Worm (Caenorhabditis elegans) whole organism, early embryonic: ENCODE measurements around the gene F48E3.6.

Experiments used
- F13C5.2 ChIP-seq: sonication (generic microtip); optimal IDR thresholded peaks from 2 replicates; lab custom pipeline; 2017; ENCODE audit warnings: mild to moderate bottlenecking, missing genetic modification characterization, inconsistent platforms, missing compliant biosample characterization
- aly-1 ChIP-seq: sonication (generic microtip); optimal IDR thresholded peaks from 2 replicates; lab custom pipeline; 2016; ENCODE audit warnings: missing genetic modification characterization, missing compliant biosample characterization
- ama-1 ChIP-seq: fragments of 150-350 bp; optimal IDR thresholded peaks from 2 replicates; lab custom pipeline; 2014
- ets-7 ChIP-seq: sonication (generic microtip); optimal IDR thresholded peaks from 2 replicates; lab custom pipeline; 2016; ENCODE audit warnings: missing genotype, missing genetic modification characterization, missing compliant biosample characterization
- flt-1 ChIP-seq: fragments of 200-800 bp; sonication (Bioruptor generic); IDR thresholded peaks from 2 replicates; pipeline ENCODE4 v1.3.6; 2022; ENCODE audit warnings: missing genetic modification characterization, missing compliant biosample characterization
- pes-1 ChIP-seq: fragments of 200-800 bp; sonication (Bioruptor generic); IDR thresholded peaks from 2 replicates; pipeline ENCODE4 v1.3.6; 2022; ENCODE audit warnings: missing genetic modification reagents, missing genetic modification characterization, missing compliant biosample characterization
- tbx-11 ChIP-seq: fragments of 200-800 bp; sonication (Bioruptor generic); IDR thresholded peaks from 2 replicates; pipeline ENCODE4 v1.3.6; 2022; ENCODE audit warnings: missing genetic modification characterization, missing compliant biosample characterization
- tbx-37 ChIP-seq: fragments of 200-800 bp; sonication (Bioruptor generic); conservative IDR thresholded peaks from 2 replicates; pipeline ENCODE4 v1.3.6; 2022; ENCODE audit warnings: missing genetic modification reagents, missing genetic modification characterization, missing compliant biosample characterization
- tra-4 ChIP-seq: sonication (generic microtip); optimal IDR thresholded peaks from 2 replicates; lab custom pipeline; 2017; ENCODE audit warnings: missing genetic modification characterization, missing compliant biosample characterization

DNA sequence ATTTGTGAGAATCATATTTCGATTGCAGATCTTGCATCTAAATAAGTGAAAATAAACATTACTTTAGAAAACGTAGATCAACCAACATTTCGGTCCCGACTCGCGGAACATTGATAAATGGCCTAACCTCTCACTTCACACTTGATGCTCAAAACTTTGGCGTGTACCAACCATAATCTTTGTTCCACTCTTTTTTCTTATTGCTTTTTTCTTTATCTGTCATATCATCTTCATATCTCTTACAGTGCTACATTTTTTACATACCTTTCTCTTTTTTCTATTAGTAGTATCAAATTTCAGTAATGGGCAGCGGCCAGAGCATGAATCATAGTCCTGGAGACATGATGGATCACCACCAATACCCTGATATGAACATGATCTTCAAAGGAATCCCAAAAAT lies 22.6 kb upstream of the F48E3.6 start, which contains the start of gene F46C8.3:
- TF ChIP-seq ama-1 (lab: Kevin White, UChicago) (no peak), F13C5.2 (tag; lab: Kevin White, UChicago) (no peak), flt-1 (GFP tag; lab: Robert Waterston, UW) (no peak), pes-1 (GFP tag; lab: Robert Waterston, UW) (no peak), aly-1 (tag; lab: Kevin White, UChicago) (no peak), tbx-37 (GFP tag; lab: Robert Waterston, UW) (no peak), ets-7 (tag; lab: Kevin White, UChicago) (no peak), tra-4 (tag; lab: Kevin White, UChicago) (no peak), tbx-11 (GFP tag; lab: Robert Waterston, UW) (no peak)
